Worm (Caenorhabditis elegans) whole organism, L4 larva: ENCODE measurements around the gene R08F11.7.

Experiments used
- R02D3.7 ChIP-seq: fragments of 150-350 bp; sonication (generic microtip); optimal IDR thresholded peaks from 3 replicates; lab custom pipeline; 2014; ENCODE audit warnings: missing biosample characterization, missing genetic modification characterization
- T26A8.4 ChIP-seq: fragments of 200-800 bp; sonication (Bioruptor generic); IDR thresholded peaks from 2 replicates; pipeline ENCODE4 v1.3.6; 2022; ENCODE audit warnings: missing genetic modification characterization, missing compliant biosample characterization
- egl-43 ChIP-seq: fragments of 200-800 bp; sonication (Bioruptor generic); IDR thresholded peaks from 2 replicates; pipeline ENCODE4 v1.3.6; 2022; ENCODE audit warnings: missing genetic modification reagents, missing genetic modification characterization, missing compliant biosample characterization
- jun-1 ChIP-seq: fragments of 150-350 bp; optimal IDR thresholded peaks from 2 replicates; lab custom pipeline; 2014; ENCODE audit warnings: missing biosample characterization, missing genetic modification reagents, missing genetic modification characterization
- lin-13 ChIP-seq: fragments of 150-350 bp; optimal IDR thresholded peaks from 2 replicates; lab custom pipeline; 2014; ENCODE audit warnings: missing biosample characterization, missing genetic modification reagents, missing genetic modification characterization
- lin-39 ChIP-seq: fragments of 150-350 bp; optimal IDR thresholded peaks from 2 replicates; lab custom pipeline; 2014; ENCODE audit warnings: missing biosample characterization, missing genetic modification reagents, missing genetic modification characterization
- lsy-2 ChIP-seq, 2 experiments: fragments of 150-350 bp in 1 of 2; sonication (generic microtip) in 1 of 2; optimal IDR thresholded peaks; 2 replicates each; lab custom pipeline; 2014 to 2017; ENCODE audit warnings: missing biosample characterization in 2 of 2, missing genetic modification characterization in 2 of 2
- madf-9 ChIP-seq: fragments of 200-800 bp; sonication (Bioruptor generic); conservative IDR thresholded peaks from 2 replicates; pipeline ENCODE4 v1.3.6; 2022; ENCODE audit warnings: missing genetic modification reagents, missing genetic modification characterization, missing compliant biosample characterization
- nhr-41 ChIP-seq: fragments of 200-800 bp; sonication (Bioruptor generic); IDR thresholded peaks from 2 replicates; pipeline ENCODE4 v1.3.6; 2022; ENCODE audit warnings: missing genetic modification reagents, missing genetic modification characterization, missing compliant biosample characterization
- nhr-6 ChIP-seq: fragments of 150-350 bp; optimal IDR thresholded peaks from 2 replicates; lab custom pipeline; 2014; ENCODE audit warnings: missing biosample characterization, missing genetic modification characterization
- unc-62 ChIP-seq, 3 experiments: fragments of 150-350 bp in 1 of 3; sonication (generic microtip); optimal IDR thresholded peaks in 2 of 3; peaks in 1 of 3; 1 replicate in 1 of 3; 2 replicates in 2 of 3; lab custom pipeline; 2014 to 2017; ENCODE audit warnings: missing biosample characterization in 3 of 3, missing genetic modification characterization in 3 of 3, missing genetic modification reagents in 3 of 3, missing genotype in 1 of 3

DNA sequence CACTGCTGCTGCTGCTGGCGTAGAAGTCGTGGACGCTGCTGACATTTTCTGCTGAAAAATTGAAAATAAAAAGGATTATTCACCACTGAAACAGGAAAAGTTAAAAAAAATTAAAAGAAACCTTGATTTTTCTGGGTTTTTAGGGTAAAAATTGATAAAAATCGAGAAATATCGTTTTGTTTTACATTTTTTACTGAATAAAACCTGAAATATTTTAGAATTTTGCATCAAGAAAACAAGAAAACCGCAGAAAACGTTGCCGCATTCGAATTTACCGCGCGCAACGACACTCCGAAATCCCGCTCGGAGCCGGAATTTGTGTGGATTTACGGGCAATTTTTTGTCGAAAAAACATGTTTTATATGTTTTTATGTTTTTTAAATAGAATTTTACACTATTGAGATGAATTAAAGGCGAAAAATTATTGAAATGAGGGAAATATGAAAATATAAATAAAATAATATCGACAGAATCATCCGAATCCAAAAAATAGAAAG, 30.4 kb upstream of the R08F11.7 start, which contains the start of gene chk-1:
- TF ChIP-seq T26A8.4 (GFP tag; lab: Robert Waterston, UW) (no peak), lsy-2 (tag; optimal IDR thresholded peaks at IDR 0.05; lab: Kevin White, UChicago) (no peak), R02D3.7 (tag; lab: Kevin White, UChicago) (peak; percentile 88), jun-1 (tag; lab: Kevin White, UChicago) (no peak), lin-13 (no peak), nhr-6 (no peak), nhr-41 (GFP tag; lab: Robert Waterston, UW) (no peak), madf-9 (GFP tag; lab: Robert Waterston, UW) (no peak), egl-43 (GFP tag; lab: Robert Waterston, UW) (no peak), unc-62 (GFP tag; optimal IDR thresholded peaks at IDR 0.05 in 1 of 2; lab: Kevin White, UChicago) (no peak), unc-62 (tag; optimal IDR thresholded peaks at IDR 0.05; lab: Kevin White, UChicago) (no peak), lin-39 (no peak)
